Fruit fly (Drosophila melanogaster) whole organism, pupa: Measurements from ENCODE around the gene CG3632.

Experiments
- CG10348 ChIP-seq: fragments of 200-800 bp; sonication (Bioruptor generic); IDR thresholded peaks from 2 replicates; pipeline ENCODE4 v1.3.6; 2022; ENCODE audit warnings: missing biosample characterization, missing genetic modification characterization
- CG12605 ChIP-seq: fragments of 200-800 bp; sonication (Bioruptor generic); IDR thresholded peaks from 2 replicates; pipeline ENCODE4 v1.3.6; 2022; ENCODE audit warnings: missing biosample characterization, missing genetic modification characterization
- CG13204 ChIP-seq: fragments of 200-800 bp; sonication (Bioruptor generic); optimal IDR thresholded peaks from 2 replicates; lab custom pipeline; 2018; ENCODE audit warnings: missing biosample characterization, mild to moderate bottlenecking, missing genetic modification characterization, moderate library complexity
- CG14655 ChIP-seq: fragments of 200-800 bp; sonication (Bioruptor generic); optimal IDR thresholded peaks from 3 replicates; lab custom pipeline; 2017; ENCODE audit warnings: mild to moderate bottlenecking, missing biosample characterization, missing genetic modification reagents, missing genetic modification characterization
- CG15710 ChIP-seq: fragments of 200-800 bp; sonication (Bioruptor generic); optimal IDR thresholded peaks from 2 replicates; lab custom pipeline; 2018; ENCODE audit warnings: missing biosample characterization, mild to moderate bottlenecking, missing genetic modification characterization, moderate library complexity
- CG17806 ChIP-seq: fragments of 200-800 bp; sonication (Bioruptor generic); optimal IDR thresholded peaks from 2 replicates; lab custom pipeline; 2018; ENCODE audit warnings: missing biosample characterization, mild to moderate bottlenecking, missing genetic modification characterization, moderate library complexity
- CG32121 ChIP-seq: fragments of 200-800 bp; sonication (Bioruptor generic); IDR thresholded peaks from 2 replicates; pipeline ENCODE4 v1.3.6; 2022; ENCODE audit warnings: missing biosample characterization, missing genetic modification characterization
- CG34367 ChIP-seq: fragments of 200-800 bp; sonication (Bioruptor generic); optimal IDR thresholded peaks from 2 replicates; lab custom pipeline; 2018; ENCODE audit warnings: missing biosample characterization, mild to moderate bottlenecking, missing genetic modification characterization
- CG4496 ChIP-seq: fragments of 200-800 bp; sonication (Bioruptor generic); IDR thresholded peaks from 3 replicates; pipeline ENCODE4 v1.3.6; 2022; ENCODE audit warnings: missing biosample characterization, missing genetic modification characterization
- CG8159 ChIP-seq: fragments of 200-800 bp; sonication (Bioruptor generic); optimal IDR thresholded peaks from 3 replicates; lab custom pipeline; 2018; ENCODE audit warnings: missing biosample characterization, mild to moderate bottlenecking, missing genetic modification characterization, moderate library complexity
- CG8301 ChIP-seq: fragments of 200-800 bp; sonication (Bioruptor generic); optimal IDR thresholded peaks from 2 replicates; lab custom pipeline; 2018; ENCODE audit warnings: missing biosample characterization, mild to moderate bottlenecking, missing genetic modification characterization
- CG9948 ChIP-seq: fragments of 200-800 bp; sonication (Bioruptor generic); optimal IDR thresholded peaks from 2 replicates; lab custom pipeline; 2018; ENCODE audit warnings: missing biosample characterization, mild to moderate bottlenecking, missing genetic modification characterization, moderate library complexity
- D1 ChIP-seq: fragments of 200-800 bp; sonication (Bioruptor generic); optimal IDR thresholded peaks from 2 replicates; lab custom pipeline; 2018; ENCODE audit warnings: missing biosample characterization, mild to moderate bottlenecking, missing genetic modification characterization, moderate library complexity
- EcR ChIP-seq: fragments of 200-800 bp; sonication (Bioruptor generic); optimal IDR thresholded peaks from 3 replicates; lab custom pipeline; 2019; ENCODE audit warnings: missing biosample characterization, missing genetic modification characterization, mild to moderate bottlenecking, moderate library complexity, missing genetic modification reagents
- Ets98B ChIP-seq: fragments of 200-800 bp; sonication (Bioruptor generic); IDR thresholded peaks from 2 replicates; pipeline ENCODE4 v1.3.6; 2022; ENCODE audit warnings: missing biosample characterization, missing genetic modification characterization
- Pif1A ChIP-seq: fragments of 200-800 bp; sonication (Bioruptor generic); optimal IDR thresholded peaks from 3 replicates; lab custom pipeline; 2016; ENCODE audit warnings: missing biosample characterization, missing genetic modification characterization
- Pif1B ChIP-seq: fragments of 200-800 bp; sonication (Bioruptor generic); optimal IDR thresholded peaks from 3 replicates; lab custom pipeline; 2016; ENCODE audit warnings: missing biosample characterization, missing genetic modification characterization
- Snoo ChIP-seq: fragments of 200-800 bp; sonication (Bioruptor generic); optimal IDR thresholded peaks from 3 replicates; lab custom pipeline; 2017; ENCODE audit warnings: missing biosample characterization, mild to moderate bottlenecking, missing genetic modification characterization, inconsistent platforms
- fd96Ca ChIP-seq: fragments of 200-800 bp; sonication (Bioruptor generic); IDR thresholded peaks from 3 replicates; pipeline ENCODE4 v1.3.6; 2022; ENCODE audit warnings: missing biosample characterization, missing genetic modification characterization
- gl ChIP-seq: fragments of 200-800 bp; sonication (Bioruptor generic); optimal IDR thresholded peaks from 2 replicates; lab custom pipeline; 2018; ENCODE audit warnings: missing biosample characterization, mild to moderate bottlenecking, missing genetic modification characterization
- rn ChIP-seq: fragments of 200-800 bp; sonication (Bioruptor generic); IDR thresholded peaks from 2 replicates; pipeline ENCODE4 v1.3.6; 2022; ENCODE audit warnings: missing biosample characterization, missing genetic modification characterization

Gene CG3632

DNA sequence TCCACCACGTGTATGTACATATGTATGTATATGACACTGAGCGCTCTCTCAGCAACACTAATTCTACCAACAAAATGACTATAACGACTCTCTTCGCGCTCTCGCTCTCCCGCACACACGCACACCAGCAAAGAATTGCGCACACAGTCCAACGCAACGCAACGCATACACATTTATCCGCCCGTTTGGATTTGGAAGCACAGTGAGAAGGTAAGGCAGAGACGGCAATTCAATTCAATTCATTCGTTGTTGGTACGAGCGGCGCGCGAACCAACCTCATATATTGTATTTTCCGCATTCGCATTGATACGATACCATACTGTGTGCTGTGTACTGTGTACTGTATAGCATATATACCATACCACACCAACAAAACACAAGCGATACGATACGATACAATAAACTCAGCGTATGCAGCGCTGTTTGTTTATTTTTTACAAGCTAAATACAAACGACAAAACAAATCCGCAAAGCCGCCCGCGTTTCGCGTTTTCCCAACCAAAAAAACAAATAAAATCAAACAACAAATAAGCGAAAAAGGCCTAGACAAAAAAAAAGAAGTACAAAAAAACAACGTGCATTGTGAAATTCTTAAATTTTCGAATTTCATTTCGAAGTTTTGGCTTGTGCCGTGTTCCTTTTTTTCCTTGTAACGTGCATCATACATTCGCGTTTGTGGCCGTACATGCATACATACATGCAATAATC is 37.1 kb downstream of the CG3632 start, which contains the start of the genes CG9921 and Dsp1:
Gene CG9921 (minus strand): TSS at position 167 of the 708 bp plus-strand sequence.
Gene Dsp1 (plus strand): TSS at position 179 of the 708 bp plus-strand sequence.
- TF ChIP-seq CG4496 (GFP tag; lab: Robert Waterston, UW), result peak; percentile 29; the same call in 1 of the 3 replicates
- TF ChIP-seq Snoo (tag; lab: Kevin White, UChicago), result no peak
- no peak for TF ChIP-seq Pif1B (GFP tag; lab: Kevin White, UChicago)
- no peak for TF ChIP-seq CG32121
- TF ChIP-seq Ets98B (GFP tag; lab: Robert Waterston, UW), result peak; percentile 35; the same call in 1 of the 2 replicates
- no peak for TF ChIP-seq CG17806 (tag; lab: Kevin White, UChicago)
- no peak for TF ChIP-seq rn (GFP tag; lab: Robert Waterston, UW)
- TF ChIP-seq CG13204 (GFP tag; lab: Kevin White, UChicago), result no peak
- TF ChIP-seq CG12605 (GFP tag; lab: Robert Waterston, UW), result 0 out of 2 replicates have a peak, but pooled peaks have one; percentile 30
- no peak for TF ChIP-seq CG15710 (tag; lab: Kevin White, UChicago)
- no peak for TF ChIP-seq gl (tag; lab: Kevin White, UChicago)
- TF ChIP-seq EcR (GFP tag; lab: Kevin White, UChicago), result peak; percentile 9
- TF ChIP-seq Pif1A, result no peak
- no peak for TF ChIP-seq D1 (tag; lab: Kevin White, UChicago)
- no peak for TF ChIP-seq CG8159 (tag; lab: Kevin White, UChicago)
- no peak for TF ChIP-seq CG9948
- no peak for TF ChIP-seq CG34367
- TF ChIP-seq CG14655, result peak; percentile 3
- no peak for TF ChIP-seq CG8301 (tag; lab: Kevin White, UChicago)
- TF ChIP-seq fd96Ca (GFP tag; lab: Robert Waterston, UW), result peak; percentile 54; the same call in 1 of the 3 replicates
- no peak for TF ChIP-seq CG10348 (GFP tag; lab: Robert Waterston, UW)
- TF ChIP-seq, all 21 proteins: peak for 6

DNA sequence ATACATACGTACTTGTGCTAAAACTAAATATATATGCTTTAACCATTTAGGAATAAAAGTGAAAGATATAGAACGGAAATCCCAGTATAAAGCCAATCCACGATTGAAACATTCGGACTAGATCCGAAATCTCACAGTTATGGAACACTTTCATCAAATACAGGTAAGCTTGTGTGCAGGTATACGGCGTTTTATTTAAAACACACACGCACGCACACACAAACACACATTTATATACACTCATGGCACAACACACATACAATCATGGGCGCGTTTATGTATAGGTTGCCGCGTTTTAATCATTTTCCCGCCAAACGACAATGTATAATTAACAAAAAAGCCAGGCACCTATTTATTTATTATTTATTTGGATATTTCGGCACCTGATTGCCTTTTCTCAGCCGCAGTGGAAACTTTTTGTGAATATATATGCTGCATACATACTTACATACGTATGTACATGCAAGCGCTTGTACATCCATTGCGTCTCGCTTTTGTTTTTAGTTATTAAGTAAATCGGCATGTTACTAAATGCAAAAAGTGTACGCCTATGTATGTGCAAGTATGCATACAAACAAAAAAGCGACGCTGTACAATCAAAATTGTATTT is 37.9 kb downstream of the CG3632 start:
- TF ChIP-seq CG34367 (no peak), D1 (tag; lab: Kevin White, UChicago) (no peak), CG8159 (tag; lab: Kevin White, UChicago) (no peak), gl (tag; lab: Kevin White, UChicago) (no peak), Snoo (tag; lab: Kevin White, UChicago) (no peak), CG17806 (tag; lab: Kevin White, UChicago) (no peak), CG8301 (tag; lab: Kevin White, UChicago) (no peak), Pif1A (no peak), CG14655 (no peak), Pif1B (GFP tag; lab: Kevin White, UChicago) (no peak), CG32121 (no peak), CG9948 (no peak), CG10348 (GFP tag; lab: Robert Waterston, UW) (no peak), CG15710 (tag; lab: Kevin White, UChicago) (no peak), rn (GFP tag; lab: Robert Waterston, UW) (no peak), EcR (GFP tag; lab: Kevin White, UChicago) (no peak), Ets98B (GFP tag; lab: Robert Waterston, UW) (no peak), CG4496 (GFP tag; lab: Robert Waterston, UW) (no peak), fd96Ca (GFP tag; lab: Robert Waterston, UW) (no peak)

DNA sequence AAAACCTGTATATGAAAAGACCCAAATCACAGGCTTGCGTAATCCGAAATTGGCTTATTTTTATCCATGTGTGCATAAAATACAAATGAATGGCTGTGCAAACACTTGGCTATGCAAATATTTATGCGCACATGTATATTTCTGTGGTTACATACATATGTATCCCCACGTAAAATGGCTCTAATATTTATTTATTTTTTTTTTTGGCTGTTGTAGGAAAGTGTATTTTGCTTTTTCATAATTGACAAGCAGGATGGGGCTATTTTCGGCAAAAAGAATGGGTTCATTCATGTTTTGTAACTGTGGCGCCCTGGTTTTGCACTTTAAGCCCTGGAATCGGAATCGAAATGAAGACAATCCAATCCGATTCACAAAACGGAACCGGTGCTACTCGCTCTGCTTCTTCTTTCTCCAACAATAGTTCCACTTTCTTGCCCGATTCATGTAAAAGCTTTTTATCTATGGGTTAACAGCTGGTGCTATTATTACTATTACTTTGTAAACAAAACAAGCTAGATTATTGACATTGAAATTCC is 38.7 kb downstream of the CG3632 start:
- TF ChIP-seq fd96Ca (GFP tag; lab: Robert Waterston, UW) (peak; percentile 86), CG12605 (GFP tag; lab: Robert Waterston, UW) (peak; percentile 64; the same call in 1 of the 2 replicates), CG17806 (tag; lab: Kevin White, UChicago) (peak; percentile 62), rn (GFP tag; lab: Robert Waterston, UW) (peak; percentile 61), CG32121 (peak; percentile 90), CG34367 (peak; percentile 46), CG8301 (tag; lab: Kevin White, UChicago) (peak; percentile 49), CG13204 (GFP tag; lab: Kevin White, UChicago) (no peak), Snoo (tag; lab: Kevin White, UChicago) (peak; percentile 67), Ets98B (GFP tag; lab: Robert Waterston, UW) (peak; percentile 87), gl (tag; lab: Kevin White, UChicago) (no peak), CG9948 (peak; percentile 33), Pif1A (peak; percentile 80), CG8159 (tag; lab: Kevin White, UChicago) (peak; percentile 57), CG14655 (no peak), Pif1B (GFP tag; lab: Kevin White, UChicago) (peak; percentile 77), CG4496 (GFP tag; lab: Robert Waterston, UW) (peak; percentile 93), CG10348 (GFP tag; lab: Robert Waterston, UW) (no peak), D1 (tag; lab: Kevin White, UChicago) (no peak), EcR (GFP tag; lab: Kevin White, UChicago) (no peak), CG15710 (tag; lab: Kevin White, UChicago) (peak; percentile 55)
- TF ChIP-seq, all 21 proteins: peak for 15

DNA sequence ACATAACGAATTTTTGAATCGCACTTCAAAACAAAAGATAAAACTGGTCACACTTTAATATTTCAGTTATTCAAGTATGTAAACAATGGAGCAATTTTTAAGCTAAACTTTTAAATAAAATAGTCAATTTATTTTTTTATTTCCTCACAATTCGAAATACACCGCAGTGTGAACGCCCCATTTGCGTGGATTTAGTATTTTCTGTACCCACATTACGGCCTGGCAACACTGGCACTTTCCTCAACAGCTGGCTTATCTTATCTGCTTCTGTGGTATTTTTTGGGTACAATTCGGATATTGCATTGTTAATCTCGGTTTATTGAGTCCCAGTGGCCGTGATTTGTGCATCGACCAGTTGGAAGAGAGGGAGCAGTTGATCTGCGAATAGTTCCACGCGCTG is 53.6 kb downstream of the CG3632 start, which contains the start of gene sl:
Gene sl (plus strand): TSS at position 254 of the 400 bp plus-strand sequence.
- TF ChIP-seq fd96Ca (GFP tag; lab: Robert Waterston, UW), result no peak
- TF ChIP-seq Ets98B (GFP tag; lab: Robert Waterston, UW), result no peak
- TF ChIP-seq CG34367, result no peak
- no peak for TF ChIP-seq rn (GFP tag; lab: Robert Waterston, UW)
- no peak for TF ChIP-seq CG10348 (GFP tag; lab: Robert Waterston, UW)
- no peak for TF ChIP-seq Pif1A
- TF ChIP-seq Pif1B (GFP tag; lab: Kevin White, UChicago), result no peak
